Worm (Caenorhabditis elegans) whole organism, young adult: ENCODE data around the gene F54E12.2.
A peak's percentile ranks its signal among the peaks of the same experiment; 100 is the strongest.

Source experiments
- B0336.3 ChIP-seq: fragments of 200-800 bp; sonication (Bioruptor generic); IDR thresholded peaks from 2 replicates; pipeline ENCODE4 v1.3.6; 2022; ENCODE audit warnings: missing genetic modification characterization, missing compliant biosample characterization
- D2030.7 ChIP-seq: fragments of 200-800 bp; sonication (Bioruptor generic); IDR thresholded peaks from 2 replicates; pipeline ENCODE4 v1.3.6; 2022; ENCODE audit warnings: missing genetic modification reagents, missing genetic modification characterization, missing compliant biosample characterization
- F22D6.2 ChIP-seq: sonication (generic microtip); optimal IDR thresholded peaks from 2 replicates; lab custom pipeline; 2016; ENCODE audit warnings: mild to moderate bottlenecking, missing genetic modification characterization, missing compliant biosample characterization
- F23B12.7 ChIP-seq: sonication (generic microtip); optimal IDR thresholded peaks from 2 replicates; lab custom pipeline; 2017; ENCODE audit warnings: missing genetic modification characterization, mild to moderate bottlenecking, missing compliant biosample characterization, antibody characterized with exemption, moderate library complexity; ENCODE audit not compliant: insufficient read depth
- F33H1.4 ChIP-seq: fragments of 200-800 bp; sonication (Bioruptor generic); IDR thresholded peaks from 2 replicates; pipeline ENCODE4 v1.3.6; 2022; ENCODE audit warnings: missing genetic modification reagents, missing genetic modification characterization, missing compliant biosample characterization
- F39B2.1 ChIP-seq: fragments of 200-800 bp; sonication (Bioruptor generic); IDR thresholded peaks from 2 replicates; pipeline ENCODE4 v1.3.6; 2022; ENCODE audit warnings: missing genetic modification reagents, missing genetic modification characterization, missing compliant biosample characterization
- F55B11.4 ChIP-seq: sonication (generic microtip); optimal IDR thresholded peaks from 2 replicates; lab custom pipeline; 2016; ENCODE audit warnings: missing compliant biosample characterization, missing genetic modification characterization, borderline replicate concordance; ENCODE audit not compliant: insufficient read depth
- K11D2.4 ChIP-seq: fragments of 200-800 bp; sonication (Bioruptor generic); IDR thresholded peaks from 2 replicates; pipeline ENCODE4 v1.3.6; 2022; ENCODE audit warnings: missing genetic modification reagents, missing genetic modification characterization, missing compliant biosample characterization
- attf-5 ChIP-seq: fragments of 200-800 bp; sonication (Bioruptor generic); optimal IDR thresholded peaks from 2 replicates; lab custom pipeline; 2018; ENCODE audit warnings: mild to moderate bottlenecking, missing genetic modification characterization, missing compliant biosample characterization
- bed-1 ChIP-seq: fragments of 200-800 bp; sonication (Bioruptor generic); IDR thresholded peaks from 2 replicates; pipeline ENCODE4 v1.3.6; 2022; ENCODE audit warnings: missing genetic modification reagents, missing genetic modification characterization, missing compliant biosample characterization
- cebp-1 ChIP-seq, 2 experiments: fragments of 200-800 bp in 1 of 2; sonication (Bioruptor generic) in 1 of 2; sonication (generic microtip) in 1 of 2; IDR thresholded peaks in 1 of 2; optimal IDR thresholded peaks in 1 of 2; 2 replicates each; pipeline versions ENCODE4 v1.3.6 to Lab custom; 2017 to 2022; ENCODE audit warnings: missing compliant biosample characterization in 2 of 2, missing genetic modification characterization in 2 of 2, mild to moderate bottlenecking in 1 of 2, missing genetic modification reagents in 1 of 2, moderate library complexity in 1 of 2
- ceh-27 ChIP-seq: fragments of 200-800 bp; sonication (Bioruptor generic); optimal IDR thresholded peaks from 2 replicates; lab custom pipeline; 2018; ENCODE audit warnings: mild to moderate bottlenecking, missing genetic modification characterization, moderate library complexity, missing compliant biosample characterization
- dpff-1 ChIP-seq: sonication (generic microtip); optimal IDR thresholded peaks from 2 replicates; lab custom pipeline; 2017; ENCODE audit warnings: mild to moderate bottlenecking, missing genetic modification characterization, missing compliant biosample characterization
- egl-18 ChIP-seq: fragments of 200-800 bp; sonication (Bioruptor generic); IDR thresholded peaks from 2 replicates; pipeline ENCODE4 v1.3.6; 2022; ENCODE audit warnings: missing genetic modification reagents, missing genetic modification characterization, missing compliant biosample characterization
- gei-17 ChIP-seq: fragments of 200-800 bp; sonication (Bioruptor generic); optimal IDR thresholded peaks from 2 replicates; lab custom pipeline; 2018; ENCODE audit warnings: mild to moderate bottlenecking, missing genetic modification characterization, missing compliant biosample characterization
- hlh-12 ChIP-seq: sonication (generic microtip); optimal IDR thresholded peaks from 2 replicates; lab custom pipeline; 2016; ENCODE audit warnings: missing genetic modification characterization, missing compliant biosample characterization
- hmg-1.2 ChIP-seq: fragments of 200-800 bp; sonication (Bioruptor generic); IDR thresholded peaks from 2 replicates; pipeline ENCODE4 v1.3.6; 2022; ENCODE audit warnings: missing genetic modification reagents, missing genetic modification characterization, missing compliant biosample characterization
- let-526 ChIP-seq: fragments of 200-800 bp; sonication (Bioruptor generic); IDR thresholded peaks from 2 replicates; pipeline ENCODE4 v1.3.6; 2022; ENCODE audit warnings: missing genetic modification reagents, missing genetic modification characterization, missing compliant biosample characterization
- lin-40 ChIP-seq: sonication (generic microtip); optimal IDR thresholded peaks from 2 replicates; lab custom pipeline; 2016; ENCODE audit warnings: missing genetic modification characterization, mild to moderate bottlenecking, missing compliant biosample characterization, missing genotype, missing genetic modification reagents
- lsl-1 ChIP-seq: fragments of 200-800 bp; sonication (Bioruptor generic); optimal IDR thresholded peaks from 2 replicates; lab custom pipeline; 2018; ENCODE audit warnings: mild to moderate bottlenecking, missing genetic modification characterization, moderate library complexity, missing compliant biosample characterization
- madf-3 ChIP-seq: fragments of 200-800 bp; sonication (Bioruptor generic); IDR thresholded peaks from 2 replicates; pipeline ENCODE4 v1.3.6; 2022; ENCODE audit warnings: missing genetic modification reagents, missing genetic modification characterization, missing compliant biosample characterization
- madf-6 ChIP-seq: fragments of 200-800 bp; sonication (Bioruptor generic); IDR thresholded peaks from 2 replicates; pipeline ENCODE4 v1.3.6; 2022; ENCODE audit warnings: missing genetic modification reagents, missing genetic modification characterization, missing compliant biosample characterization
- madf-8 ChIP-seq: fragments of 200-800 bp; sonication (Bioruptor generic); conservative IDR thresholded peaks from 2 replicates; pipeline ENCODE4 v1.3.6; 2022; ENCODE audit warnings: missing genetic modification reagents, missing genetic modification characterization, missing compliant biosample characterization
- mcd-1 ChIP-seq: fragments of 200-800 bp; sonication (Bioruptor generic); IDR thresholded peaks from 2 replicates; pipeline ENCODE4 v1.3.6; 2022; ENCODE audit warnings: missing genetic modification reagents, missing genetic modification characterization, missing compliant biosample characterization
- nhr-80 ChIP-seq: sonication (generic microtip); optimal IDR thresholded peaks from 2 replicates; lab custom pipeline; 2016; ENCODE audit warnings: missing genetic modification characterization, missing compliant biosample characterization
- unc-62 ChIP-seq: fragments of 150-350 bp; optimal IDR thresholded peaks from 2 replicates; lab custom pipeline; 2014; ENCODE audit warnings: missing biosample characterization, missing genetic modification reagents, missing genetic modification characterization
- xnd-1 ChIP-seq: sonication (generic microtip); optimal IDR thresholded peaks from 2 replicates; lab custom pipeline; 2016; ENCODE audit warnings: missing genotype, missing genetic modification reagents, missing genetic modification characterization, missing compliant biosample characterization
- zim-3 ChIP-seq: sonication (generic microtip); optimal IDR thresholded peaks from 2 replicates; lab custom pipeline; 2017; ENCODE audit warnings: mild to moderate bottlenecking, missing genetic modification characterization, moderate library complexity, missing compliant biosample characterization
- ztf-28 ChIP-seq: fragments of 200-800 bp; sonication (Bioruptor generic); IDR thresholded peaks from 2 replicates; pipeline ENCODE4 v1.3.6; 2022; ENCODE audit warnings: missing genetic modification reagents, missing genetic modification characterization, missing compliant biosample characterization

F54E12.2 gene

DNA sequence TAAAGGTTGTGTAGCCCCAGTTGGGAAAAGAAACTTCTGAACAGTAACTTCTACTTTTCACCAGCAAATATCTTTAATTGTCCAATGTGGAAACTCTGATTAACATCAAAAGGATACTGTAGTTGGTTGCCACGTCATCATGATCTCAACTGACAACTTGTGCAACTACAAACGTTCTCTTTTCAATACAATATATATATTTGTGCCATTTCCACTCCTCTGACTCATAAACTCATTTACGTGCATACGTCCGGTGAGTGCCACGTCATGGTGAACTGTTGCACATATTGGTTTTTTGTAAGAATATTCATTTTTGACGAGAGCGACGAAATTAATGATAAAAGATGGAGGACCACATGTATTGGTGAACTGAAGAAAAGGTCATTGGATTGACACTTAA lies 29.2 kb downstream of the F54E12.2 start (continued):
- TF ChIP-seq dpff-1 (tag; lab: Kevin White, UChicago) (no peak), zim-3 (no peak)

- TF ChIP-seq gei-17 (GFP tag; lab: Kevin White, UChicago), result no peak
- peak; percentile 18 for TF ChIP-seq nhr-80 (tag; lab: Kevin White, UChicago)
These were observed 30.4 kb downstream of the F54E12.2 start, which contains the start of gene B0035.13 for ce11 chrIV:11306548-11306947. Gene B0035.13 (minus strand): TSS chrIV:11306720.

ce11 chrIV:11304970-11305369 lies 32.0 kb downstream of the F54E12.2 start:
- TF ChIP-seq B0336.3 (GFP tag; lab: Robert Waterston, UW), result no peak
- TF ChIP-seq F22D6.2, result no peak
- TF ChIP-seq K11D2.4 (GFP tag; lab: Robert Waterston, UW), result no peak

ce11 chrIV:11298154-11299086 lies 38.6 kb downstream of the F54E12.2 start, which contains the start of the genes B0035.15 and dnj-1:
Gene B0035.15 (minus strand): TSS chrIV:11298252.
Gene dnj-1 (plus strand): TSS chrIV:11299036.
- TF ChIP-seq lin-40 (tag; lab: Kevin White, UChicago) (peak; percentile 19), let-526 (GFP tag; lab: Robert Waterston, UW) (no peak), dpff-1 (tag; lab: Kevin White, UChicago) (no peak), F33H1.4 (peak; percentile 81), cebp-1 (GFP tag; IDR thresholded peaks at IDR 0.05; lab: Robert Waterston, UW) (no peak), cebp-1 (tag; optimal IDR thresholded peaks at IDR 0.05; lab: Kevin White, UChicago) (peak; percentile 42), ztf-28 (GFP tag; lab: Robert Waterston, UW) (no peak), xnd-1 (tag; lab: Kevin White, UChicago) (peak; percentile 69), unc-62 (GFP tag; lab: Kevin White, UChicago) (no peak), hmg-1.2 (GFP tag; lab: Robert Waterston, UW) (peak; percentile 30; the same call in 1 of the 2 replicates), attf-5 (GFP tag; lab: Kevin White, UChicago) (peak; percentile 56), ceh-27 (no peak), madf-3 (GFP tag; lab: Robert Waterston, UW) (0 out of 2 replicates have a peak, but pooled peaks have one; percentile 19), F23B12.7 (tag; lab: Kevin White, UChicago) (no peak), F39B2.1 (GFP tag; lab: Robert Waterston, UW) (no peak), madf-8 (peak; percentile 34; the same call in 1 of the 2 replicates), mcd-1 (GFP tag; lab: Robert Waterston, UW) (peak; percentile 68), lsl-1 (peak; percentile 82), madf-6 (peak; percentile 78), D2030.7 (GFP tag; lab: Robert Waterston, UW) (0 out of 2 replicates have a peak, but pooled peaks have one; percentile 19), egl-18 (no peak)

DNA sequence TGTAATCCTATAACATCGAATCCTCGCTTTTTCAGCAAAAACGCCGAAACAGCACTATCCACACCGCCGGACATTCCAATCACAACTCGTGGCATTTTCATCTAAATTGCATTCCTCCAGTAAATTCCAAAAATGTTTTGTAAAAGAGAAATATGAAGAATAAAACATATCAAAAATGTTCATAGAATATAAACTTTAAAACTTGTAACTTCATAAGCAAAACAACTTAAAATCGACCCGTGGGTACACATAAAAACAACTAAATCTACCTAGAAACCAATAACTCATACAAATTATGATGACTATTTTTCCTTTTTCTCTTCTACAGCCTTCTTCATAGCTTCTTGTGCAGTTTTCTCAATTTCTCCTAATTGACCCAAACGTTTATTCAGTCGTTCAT lies 40.2 kb downstream of the F54E12.2 start, which contains the start of gene mttu-1:
Gene mttu-1 (minus strand): TSS at position 101 of the 400 bp plus-strand sequence.
- TF ChIP-seq hlh-12 (tag; lab: Kevin White, UChicago), result no peak
- TF ChIP-seq egl-18, result no peak
- TF ChIP-seq bed-1 (GFP tag; lab: Robert Waterston, UW), result no peak
- no peak for TF ChIP-seq F55B11.4 (tag; lab: Kevin White, UChicago)
